Worm (Caenorhabditis elegans) whole organism, L1 larva: ENCODE data around the gene rpl-12.

ENCODE experiments used
- C04F5.9 ChIP-seq: sonication (generic microtip); optimal IDR thresholded peaks from 2 replicates; lab custom pipeline; 2016; ENCODE audit warnings: missing genetic modification characterization, missing compliant biosample characterization
- C16A3.4 ChIP-seq: fragments of 150-350 bp; optimal IDR thresholded peaks from 2 replicates; lab custom pipeline; 2014; ENCODE audit warnings: missing biosample characterization, missing genetic modification characterization
- F16B12.6 ChIP-seq: fragments of 150-350 bp; optimal IDR thresholded peaks from 2 replicates; lab custom pipeline; 2014; ENCODE audit warnings: missing biosample characterization, missing genetic modification characterization
- Y116A8C.19 ChIP-seq: sonication (generic microtip); optimal IDR thresholded peaks from 2 replicates; lab custom pipeline; 2016; ENCODE audit warnings: missing compliant biosample characterization, missing genetic modification characterization, borderline replicate concordance
- alr-1 ChIP-seq: fragments of 200-800 bp; sonication (Bioruptor generic); optimal IDR thresholded peaks from 2 replicates; lab custom pipeline; 2018; ENCODE audit warnings: borderline replicate concordance, mild to moderate bottlenecking, missing genetic modification characterization, missing compliant biosample characterization
- blmp-1 ChIP-seq: fragments of 150-350 bp; optimal IDR thresholded peaks from 2 replicates; lab custom pipeline; 2014; ENCODE audit warnings: missing biosample characterization, missing genetic modification characterization
- ceh-63 ChIP-seq: fragments of 200-800 bp; sonication (Bioruptor generic); optimal IDR thresholded peaks from 2 replicates; lab custom pipeline; 2018; ENCODE audit warnings: mild to moderate bottlenecking, missing genetic modification characterization, missing compliant biosample characterization
- ceh-88 ChIP-seq: fragments of 200-800 bp; sonication (Bioruptor generic); IDR thresholded peaks from 2 replicates; pipeline ENCODE4 v1.3.6; 2022; ENCODE audit warnings: missing genetic modification characterization, missing compliant biosample characterization
- dpl-1 ChIP-seq, 3 experiments: fragments of 150-350 bp in 2 of 3; sonication (generic microtip) in 1 of 3; optimal IDR thresholded peaks; 2 replicates each; lab custom pipeline; 2014 to 2017; ENCODE audit warnings: missing biosample characterization in 3 of 3, missing genetic modification characterization in 3 of 3, missing genetic modification reagents in 3 of 3
- dsc-1 ChIP-seq: sonication (generic microtip); optimal IDR thresholded peaks from 2 replicates; lab custom pipeline; 2016; ENCODE audit warnings: mild to moderate bottlenecking, missing genetic modification characterization, missing compliant biosample characterization
- efl-1 ChIP-seq, 4 experiments: fragments of 150-350 bp; optimal IDR thresholded peaks in 3 of 4; peaks in 1 of 4; 1 replicate in 1 of 4; 2 replicates in 3 of 4; lab custom pipeline; 2014; ENCODE audit warnings: missing biosample characterization in 2 of 4, missing genetic modification characterization in 2 of 4, missing genetic modification reagents in 2 of 4
- efl-3 ChIP-seq: fragments of 200-800 bp; sonication (Bioruptor generic); optimal IDR thresholded peaks from 2 replicates; lab custom pipeline; 2018; ENCODE audit warnings: mild to moderate bottlenecking, missing genetic modification characterization, missing compliant biosample characterization
- elt-2 ChIP-seq: sonication (generic microtip); optimal IDR thresholded peaks from 2 replicates; lab custom pipeline; 2016; ENCODE audit warnings: missing genetic modification characterization, mild to moderate bottlenecking, inconsistent platforms, missing compliant biosample characterization, missing genetic modification reagents
- elt-3 ChIP-seq, 6 experiments: fragments of 150-350 bp in 1 of 6; sonication (generic microtip); optimal IDR thresholded peaks; 2 replicates each; lab custom pipeline; 2017 to 2018; ENCODE audit warnings: missing biosample characterization in 6 of 6, missing genetic modification characterization in 6 of 6, inconsistent platforms in 1 of 6
- ets-5 ChIP-seq: fragments of 200-800 bp; sonication (Bioruptor generic); IDR thresholded peaks from 2 replicates; pipeline ENCODE4 v1.3.6; 2022; ENCODE audit warnings: missing genetic modification characterization, missing compliant biosample characterization
- fkh-4 ChIP-seq: sonication (generic microtip); optimal IDR thresholded peaks from 2 replicates; lab custom pipeline; 2016; ENCODE audit warnings: missing compliant biosample characterization, missing genetic modification characterization, borderline replicate concordance
- grh-1 ChIP-seq: fragments of 200-800 bp; sonication (Bioruptor generic); IDR thresholded peaks from 2 replicates; pipeline ENCODE4 v1.3.6; 2022; ENCODE audit warnings: missing genetic modification reagents, missing genetic modification characterization, missing compliant biosample characterization
- hlh-17 ChIP-seq: fragments of 200-800 bp; sonication (Bioruptor generic); optimal IDR thresholded peaks from 2 replicates; lab custom pipeline; 2018; ENCODE audit warnings: missing genetic modification characterization, mild to moderate bottlenecking, missing compliant biosample characterization, moderate library complexity, borderline replicate concordance
- hlh-4 ChIP-seq: sonication (generic microtip); optimal IDR thresholded peaks from 2 replicates; lab custom pipeline; 2016; ENCODE audit warnings: mild to moderate bottlenecking, missing genetic modification characterization, missing compliant biosample characterization
- irx-1 ChIP-seq: sonication (generic microtip); optimal IDR thresholded peaks from 2 replicates; lab custom pipeline; 2016; ENCODE audit warnings: missing genetic modification characterization, missing compliant biosample characterization
- lin-13 ChIP-seq: fragments of 150-350 bp; optimal IDR thresholded peaks from 2 replicates; lab custom pipeline; 2014; ENCODE audit warnings: missing biosample characterization, missing genetic modification reagents, missing genetic modification characterization
- lin-14 ChIP-seq: fragments of 200-800 bp; sonication (Bioruptor generic); optimal IDR thresholded peaks from 2 replicates; lab custom pipeline; 2018; ENCODE audit warnings: mild to moderate bottlenecking, missing genetic modification characterization, moderate library complexity, missing compliant biosample characterization
- lin-35 ChIP-seq, 2 experiments: fragments of 150-350 bp; optimal IDR thresholded peaks; 2 replicates each; lab custom pipeline; 2014; ENCODE audit warnings: missing biosample characterization in 2 of 2, missing genetic modification characterization in 2 of 2, missing genetic modification reagents in 2 of 2
- lin-39 ChIP-seq: fragments of 150-350 bp; optimal IDR thresholded peaks from 2 replicates; lab custom pipeline; 2014; ENCODE audit warnings: missing biosample characterization, missing genetic modification reagents, missing genetic modification characterization
- lir-3 ChIP-seq: sonication (generic microtip); optimal IDR thresholded peaks from 2 replicates; lab custom pipeline; 2016; ENCODE audit warnings: mild to moderate bottlenecking, missing genetic modification characterization, moderate library complexity, missing compliant biosample characterization; ENCODE audit not compliant: poor library complexity
- mab-9 ChIP-seq: fragments of 200-800 bp; sonication (Bioruptor generic); IDR thresholded peaks from 2 replicates; pipeline ENCODE4 v1.3.6; 2022; ENCODE audit warnings: missing genetic modification reagents, missing genetic modification characterization, missing compliant biosample characterization
- mdl-1 ChIP-seq, 2 experiments: fragments of 150-350 bp; optimal IDR thresholded peaks; 2 replicates each; lab custom pipeline; 2014 to 2017; ENCODE audit warnings: missing biosample characterization in 2 of 2, missing genetic modification characterization in 2 of 2, inconsistent platforms in 1 of 2
- mef-2 ChIP-seq: fragments of 150-350 bp; optimal IDR thresholded peaks from 2 replicates; lab custom pipeline; 2014; ENCODE audit warnings: missing biosample characterization, missing genetic modification characterization
- mep-1 ChIP-seq: fragments of 150-350 bp; optimal IDR thresholded peaks from 2 replicates; lab custom pipeline; 2014; ENCODE audit warnings: missing biosample characterization, missing genetic modification characterization
- nhr-12 ChIP-seq: sonication (generic microtip); optimal IDR thresholded peaks from 2 replicates; lab custom pipeline; 2017; ENCODE audit warnings: missing biosample characterization, missing genetic modification characterization
- nhr-19 ChIP-seq: fragments of 200-800 bp; sonication (Bioruptor generic); conservative IDR thresholded peaks from 2 replicates; pipeline ENCODE4 v1.3.6; 2022; ENCODE audit warnings: missing genetic modification characterization, missing compliant biosample characterization
- nhr-20 ChIP-seq: sonication (generic microtip); optimal IDR thresholded peaks from 2 replicates; lab custom pipeline; 2016; ENCODE audit warnings: mild to moderate bottlenecking, missing genetic modification characterization, missing compliant biosample characterization
- nhr-237 ChIP-seq: fragments of 150-350 bp; optimal IDR thresholded peaks from 2 replicates; lab custom pipeline; 2014; ENCODE audit warnings: missing biosample characterization, missing genetic modification characterization
- nhr-28 ChIP-seq: fragments of 150-350 bp; optimal IDR thresholded peaks from 2 replicates; lab custom pipeline; 2014; ENCODE audit warnings: missing biosample characterization, missing genetic modification characterization
- nhr-47 ChIP-seq: sonication (generic microtip); optimal IDR thresholded peaks from 2 replicates; lab custom pipeline; 2016; ENCODE audit warnings: mild to moderate bottlenecking, missing genetic modification characterization, moderate library complexity, missing compliant biosample characterization
- nhr-76 ChIP-seq: sonication (generic microtip); optimal IDR thresholded peaks from 2 replicates; lab custom pipeline; 2017; ENCODE audit warnings: missing biosample characterization, missing genetic modification characterization
- nhr-77 ChIP-seq: fragments of 150-350 bp; optimal IDR thresholded peaks from 2 replicates; lab custom pipeline; 2014; ENCODE audit warnings: missing biosample characterization, missing genetic modification characterization
- nhr-84 ChIP-seq: sonication (generic microtip); optimal IDR thresholded peaks from 2 replicates; lab custom pipeline; 2017; ENCODE audit warnings: missing biosample characterization, missing genetic modification characterization
- nhr-85 ChIP-seq: sonication (generic microtip); peaks from one replicate; lab custom pipeline; 2016; ENCODE audit warnings: missing genetic modification characterization, inconsistent platforms, missing compliant biosample characterization
- pax-3 ChIP-seq: fragments of 200-800 bp; sonication (Bioruptor generic); optimal IDR thresholded peaks from 2 replicates; lab custom pipeline; 2018; ENCODE audit warnings: mild to moderate bottlenecking, missing genetic modification characterization, moderate library complexity, missing compliant biosample characterization
- pqm-1 ChIP-seq: sonication (generic microtip); optimal IDR thresholded peaks from 3 replicates; lab custom pipeline; 2017; ENCODE audit warnings: missing biosample characterization, missing genetic modification characterization
- snu-23 ChIP-seq: sonication (generic microtip); optimal IDR thresholded peaks from 2 replicates; lab custom pipeline; 2016; ENCODE audit warnings: missing genetic modification characterization, missing compliant biosample characterization
- sox-4 ChIP-seq: sonication (generic microtip); optimal IDR thresholded peaks from 2 replicates; lab custom pipeline; 2016; ENCODE audit warnings: missing genetic modification characterization, missing compliant biosample characterization
- sptf-1 ChIP-seq: fragments of 150-350 bp; optimal IDR thresholded peaks from 2 replicates; lab custom pipeline; 2014; ENCODE audit warnings: missing biosample characterization, missing genetic modification characterization
- swsn-7 ChIP-seq: sonication (generic microtip); optimal IDR thresholded peaks from 2 replicates; lab custom pipeline; 2016; ENCODE audit warnings: missing genetic modification characterization, missing compliant biosample characterization
- tbx-2 ChIP-seq: sonication (generic microtip); optimal IDR thresholded peaks from 2 replicates; lab custom pipeline; 2016; ENCODE audit warnings: missing genetic modification characterization, missing compliant biosample characterization
- tlp-1 ChIP-seq: fragments of 150-350 bp; optimal IDR thresholded peaks from 2 replicates; lab custom pipeline; 2014; ENCODE audit warnings: missing biosample characterization, missing genetic modification characterization
- unc-30 ChIP-seq: sonication (generic microtip); optimal IDR thresholded peaks from 2 replicates; lab custom pipeline; 2017; ENCODE audit warnings: missing biosample characterization, missing genetic modification characterization
- unc-62 ChIP-seq: fragments of 150-350 bp; optimal IDR thresholded peaks from 2 replicates; lab custom pipeline; 2014; ENCODE audit warnings: missing biosample characterization, missing genetic modification reagents, missing genetic modification characterization
- unc-98 ChIP-seq: fragments of 200-800 bp; sonication (Bioruptor generic); IDR thresholded peaks from 2 replicates; pipeline ENCODE4 v1.3.6; 2022; ENCODE audit warnings: missing genetic modification characterization, missing compliant biosample characterization
- xbp-1 ChIP-seq: sonication (generic microtip); optimal IDR thresholded peaks from 2 replicates; lab custom pipeline; 2016; ENCODE audit warnings: missing genetic modification characterization, missing compliant biosample characterization
- zag-1 ChIP-seq: fragments of 150-350 bp; optimal IDR thresholded peaks from 2 replicates; lab custom pipeline; 2014; ENCODE audit warnings: missing biosample characterization, missing genetic modification characterization
- zip-4 ChIP-seq: fragments of 200-800 bp; sonication (Bioruptor generic); optimal IDR thresholded peaks from 2 replicates; lab custom pipeline; 2018; ENCODE audit warnings: mild to moderate bottlenecking, missing genetic modification characterization, moderate library complexity, missing compliant biosample characterization
- ztf-4 ChIP-seq: fragments of 150-350 bp; optimal IDR thresholded peaks from 2 replicates; lab custom pipeline; 2014; ENCODE audit warnings: missing biosample characterization, missing genetic modification characterization

The rpl-12 gene

ce11 chrIV:13253841-13254240, 13.4 kb upstream of the rpl-12 start, which contains the start of gene ttr-45 (continued):
- TF ChIP-seq mab-9 (GFP tag; lab: Robert Waterston, UW), result no peak
- no peak for TF ChIP-seq fkh-4 (tag; lab: Kevin White, UChicago)
- no peak for TF ChIP-seq unc-30 (tag; lab: Kevin White, UChicago)
- TF ChIP-seq sptf-1, result no peak
- no peak for TF ChIP-seq nhr-47 (tag; lab: Kevin White, UChicago)
- TF ChIP-seq lin-35 (GFP tag; optimal IDR thresholded peaks at IDR 0.05; lab: Kevin White, UChicago), result peak in 1 of 2 experiments; percentile 49
- no peak for TF ChIP-seq lir-3 (tag; lab: Kevin White, UChicago)
- no peak for TF ChIP-seq unc-98
- TF ChIP-seq tlp-1 (tag; lab: Kevin White, UChicago), result no peak
- TF ChIP-seq nhr-12 (tag; lab: Kevin White, UChicago), result no peak
- TF ChIP-seq C16A3.4 (tag; lab: Kevin White, UChicago), result peak; percentile 24
- TF ChIP-seq Y116A8C.19, result no peak
- no peak for TF ChIP-seq lin-13 (GFP tag; lab: Kevin White, UChicago)
- no peak for TF ChIP-seq zip-4
- TF ChIP-seq nhr-20, result peak; percentile 92
- no peak for TF ChIP-seq sox-4 (tag; lab: Kevin White, UChicago)
- no peak for TF ChIP-seq C04F5.9 (tag; lab: Kevin White, UChicago)
- TF ChIP-seq ceh-88 (GFP tag; lab: Robert Waterston, UW), result no peak
- peak in 1 of 2 experiments; percentile 24 for TF ChIP-seq mdl-1 (tag; optimal IDR thresholded peaks at IDR 0.05; lab: Kevin White, UChicago)
- no peak for TF ChIP-seq mep-1
- TF ChIP-seq swsn-7 (tag; lab: Kevin White, UChicago), result no peak
- no peak for TF ChIP-seq pax-3 (tag; lab: Kevin White, UChicago)
- no peak for TF ChIP-seq nhr-84
- TF ChIP-seq pqm-1, result peak; percentile 66
- TF ChIP-seq nhr-77 (tag; lab: Kevin White, UChicago), result no peak
- TF ChIP-seq nhr-28 (tag; lab: Kevin White, UChicago), result no peak
- no peak for TF ChIP-seq irx-1
- TF ChIP-seq F16B12.6 (tag; lab: Kevin White, UChicago), result no peak
- no peak for TF ChIP-seq unc-62 (GFP tag; lab: Kevin White, UChicago)
- no peak for TF ChIP-seq ztf-4 (tag; lab: Kevin White, UChicago)
- no peak for TF ChIP-seq zag-1 (tag; lab: Kevin White, UChicago)
- no peak for TF ChIP-seq tbx-2 (tag; lab: Kevin White, UChicago)
- no peak for TF ChIP-seq nhr-76 (tag; lab: Kevin White, UChicago)
- no peak for TF ChIP-seq ets-5
- no peak for TF ChIP-seq xbp-1 (tag; lab: Kevin White, UChicago)
- no peak for TF ChIP-seq blmp-1 (tag; lab: Kevin White, UChicago)
- TF ChIP-seq elt-3 (tag; optimal IDR thresholded peaks at IDR 0.05; lab: Kevin White, UChicago), result no peak
- TF ChIP-seq ceh-63 (GFP tag; lab: Kevin White, UChicago), result no peak
- TF ChIP-seq lin-14, result no peak
- TF ChIP-seq mef-2 (tag; lab: Kevin White, UChicago), result no peak
- no peak for TF ChIP-seq efl-3 (GFP tag; lab: Kevin White, UChicago)
- no peak for TF ChIP-seq nhr-237 (tag; lab: Kevin White, UChicago)
- TF ChIP-seq elt-2 (tag; lab: Kevin White, UChicago), result peak; percentile 94
- TF ChIP-seq dsc-1 (tag; lab: Kevin White, UChicago), result no peak
- TF ChIP-seq nhr-85 (tag; lab: Kevin White, UChicago), result no peak
- TF ChIP-seq nhr-19 (GFP tag; lab: Robert Waterston, UW), result peak; percentile 65
- TF ChIP-seq hlh-17 (GFP tag; lab: Kevin White, UChicago), result no peak
- TF ChIP-seq snu-23 (GFP tag; lab: Kevin White, UChicago), result peak; percentile 19
- no peak for TF ChIP-seq lin-39
- TF ChIP-seq alr-1 (tag; lab: Kevin White, UChicago), result no peak
- no peak for TF ChIP-seq grh-1 (GFP tag; lab: Robert Waterston, UW)
- TF ChIP-seq hlh-4 (tag; lab: Kevin White, UChicago), result no peak
- no peak for TF ChIP-seq efl-1 (optimal IDR thresholded peaks at IDR 0.05; lab: Kevin White, UChicago)
- no peak for TF ChIP-seq efl-1 (GFP tag; optimal IDR thresholded peaks at IDR 0.05 in 1 of 2; lab: Kevin White, UChicago)
- no peak for TF ChIP-seq dpl-1 (GFP tag; optimal IDR thresholded peaks at IDR 0.05; lab: Kevin White, UChicago)
